Fruit fly (Drosophila melanogaster) whole organism, embryonic: Measurements from ENCODE around the gene Pex7.

ENCODE experiments used
- Atf3 ChIP-seq: fragments of 200-800 bp; sonication (Bioruptor generic); optimal IDR thresholded peaks from 3 replicates; lab custom pipeline; 2016; ENCODE audit warnings: missing biosample characterization, missing genetic modification characterization
- Atf6 ChIP-seq: fragments of 200-800 bp; sonication (Bioruptor generic); IDR thresholded peaks from 2 replicates; pipeline ENCODE4 v1.3.6; 2022; ENCODE audit warnings: missing biosample characterization, missing genetic modification characterization
- C15 ChIP-seq: fragments of 200-800 bp; sonication (Bioruptor generic); IDR thresholded peaks from 3 replicates; pipeline ENCODE4 v1.3.6; 2022; ENCODE audit warnings: missing biosample characterization, missing genetic modification characterization
- CG10209 ChIP-seq: fragments of 200-800 bp; sonication (Bioruptor generic); optimal IDR thresholded peaks from 3 replicates; lab custom pipeline; 2017; ENCODE audit warnings: missing biosample characterization, mild to moderate bottlenecking, missing genetic modification characterization, missing genetic modification reagents
- CG10274 ChIP-seq: fragments of 200-800 bp; sonication (Bioruptor generic); optimal IDR thresholded peaks from 3 replicates; lab custom pipeline; 2017; ENCODE audit warnings: missing biosample characterization, mild to moderate bottlenecking, missing genetic modification characterization
- CG10462 ChIP-seq: fragments of 200-800 bp; sonication (Bioruptor generic); optimal IDR thresholded peaks from 2 replicates; lab custom pipeline; 2016; ENCODE audit warnings: missing biosample characterization, missing genetic modification characterization
- CG10543 ChIP-seq: fragments of 200-800 bp; sonication (Bioruptor generic); optimal IDR thresholded peaks from 3 replicates; lab custom pipeline; 2017; ENCODE audit warnings: missing biosample characterization, mild to moderate bottlenecking, missing genetic modification characterization, moderate library complexity
- CG12236 ChIP-seq: fragments of 200-800 bp; sonication (Bioruptor generic); optimal IDR thresholded peaks from 2 replicates; lab custom pipeline; 2016; ENCODE audit warnings: missing biosample characterization, missing genetic modification characterization
- CG14667 ChIP-seq: fragments of 200-800 bp; sonication (Bioruptor generic); IDR thresholded peaks from 2 replicates; pipeline ENCODE4 v1.3.6; 2022; ENCODE audit warnings: missing biosample characterization, missing genetic modification characterization
- CG15601 ChIP-seq: fragments of 200-800 bp; sonication (Bioruptor generic); optimal IDR thresholded peaks from 3 replicates; lab custom pipeline; 2019; ENCODE audit warnings: missing biosample characterization, mild to moderate bottlenecking, missing genetic modification characterization, moderate library complexity
- CG1603 ChIP-seq: fragments of 200-800 bp; sonication (Bioruptor generic); optimal IDR thresholded peaks from 2 replicates; lab custom pipeline; 2019; ENCODE audit warnings: missing biosample characterization, mild to moderate bottlenecking, missing genetic modification characterization, moderate library complexity
- CG3281 ChIP-seq: fragments of 200-800 bp; sonication (Bioruptor generic); optimal IDR thresholded peaks from 3 replicates; lab custom pipeline; 2017; ENCODE audit warnings: missing biosample characterization, mild to moderate bottlenecking, missing genetic modification characterization
- CG3726 ChIP-seq: fragments of 200-800 bp; sonication (Bioruptor generic); IDR thresholded peaks from 3 replicates; pipeline ENCODE4, ENCODE4 v1.3.6; 2022; ENCODE audit warnings: missing biosample characterization, missing genetic modification characterization
- CG3847 ChIP-seq: fragments of 200-800 bp; sonication (Bioruptor generic); IDR thresholded peaks from 2 replicates; pipeline ENCODE4 v1.3.6; 2022; ENCODE audit warnings: missing biosample characterization, missing genetic modification characterization
- CG4854 ChIP-seq: fragments of 200-800 bp; sonication (Bioruptor generic); optimal IDR thresholded peaks from 2 replicates; lab custom pipeline; 2016; ENCODE audit warnings: missing biosample characterization, missing genetic modification characterization, inconsistent platforms
- CG9817 ChIP-seq: fragments of 200-800 bp; sonication (Bioruptor generic); optimal IDR thresholded peaks from 2 replicates; lab custom pipeline; 2018; ENCODE audit warnings: missing biosample characterization, mild to moderate bottlenecking, missing genetic modification characterization, moderate library complexity
- Dip3 ChIP-seq: fragments of 200-800 bp; sonication (Bioruptor generic); optimal IDR thresholded peaks from 3 replicates; lab custom pipeline; 2016; ENCODE audit warnings: missing biosample characterization, missing genetic modification characterization
- E2f2 ChIP-seq: fragments of 200-800 bp; sonication (Bioruptor generic); IDR thresholded peaks from 2 replicates; pipeline ENCODE4 v1.3.6; 2022; ENCODE audit warnings: missing biosample characterization, missing genetic modification characterization
- Lhr ChIP-seq: fragments of 200-800 bp; sonication (Bioruptor generic); optimal IDR thresholded peaks from 3 replicates; lab custom pipeline; 2017; ENCODE audit warnings: mild to moderate bottlenecking, missing biosample characterization, missing genetic modification reagents, missing genetic modification characterization
- Myb ChIP-seq: fragments of 200-800 bp; sonication (Bioruptor generic); optimal IDR thresholded peaks from 2 replicates; lab custom pipeline; 2016; ENCODE audit warnings: missing biosample characterization, missing genetic modification characterization
- NC2β ChIP-seq: fragments of 200-800 bp; sonication (Bioruptor generic); optimal IDR thresholded peaks from 2 replicates; lab custom pipeline; 2016; ENCODE audit warnings: missing biosample characterization, missing genetic modification characterization
- NK7.1 ChIP-seq: fragments of 200-800 bp; sonication (Bioruptor generic); optimal IDR thresholded peaks from 3 replicates; lab custom pipeline; 2016; ENCODE audit warnings: missing biosample characterization, missing genetic modification characterization
- Neu2 ChIP-seq: fragments of 200-800 bp; sonication (Bioruptor generic); optimal IDR thresholded peaks from 3 replicates; lab custom pipeline; 2016; ENCODE audit warnings: missing biosample characterization, missing genetic modification characterization, borderline replicate concordance
- Nf-YA ChIP-seq: fragments of 200-800 bp; sonication (Bioruptor generic); IDR thresholded peaks from 2 replicates; pipeline ENCODE4 v1.3.6; 2022; ENCODE audit warnings: missing biosample characterization, missing genetic modification characterization
- Ptx1 ChIP-seq: fragments of 200-800 bp; sonication (Bioruptor generic); IDR thresholded peaks from 2 replicates; pipeline ENCODE4 v1.3.6; 2022; ENCODE audit warnings: missing biosample characterization, missing genetic modification characterization
- Sin3A ChIP-seq: fragments of >200 bp; optimal IDR thresholded peaks from 2 replicates; lab custom pipeline; 2018
- Sry-δ ChIP-seq: fragments of 200-800 bp; sonication (Bioruptor generic); optimal IDR thresholded peaks from 2 replicates; lab custom pipeline; 2016; ENCODE audit warnings: missing biosample characterization, missing genetic modification characterization
- ac ChIP-seq: fragments of 200-800 bp; sonication (Bioruptor generic); optimal IDR thresholded peaks from 3 replicates; lab custom pipeline; 2017; ENCODE audit warnings: missing biosample characterization, mild to moderate bottlenecking, missing genetic modification characterization
- aop ChIP-seq: fragments of 200-800 bp; sonication (Bioruptor generic); IDR thresholded peaks from 2 replicates; pipeline ENCODE4 v1.3.6; 2022; ENCODE audit warnings: missing biosample characterization, missing genetic modification characterization
- ase ChIP-seq: fragments of 200-800 bp; sonication (Bioruptor generic); IDR thresholded peaks from 3 replicates; pipeline ENCODE4 v1.3.6; 2022; ENCODE audit warnings: missing biosample characterization, missing genetic modification characterization
- bcd ChIP-seq: fragments of 200-800 bp; sonication (Bioruptor generic); optimal IDR thresholded peaks from 2 replicates; lab custom pipeline; 2017; ENCODE audit warnings: missing biosample characterization, mild to moderate bottlenecking, missing genetic modification characterization
- bowl ChIP-seq: fragments of 200-800 bp; sonication (Bioruptor generic); IDR thresholded peaks from 2 replicates; pipeline ENCODE4 v1.3.6; 2022; ENCODE audit warnings: missing biosample characterization, missing genetic modification characterization
- crol ChIP-seq: fragments of 200-800 bp; sonication (Bioruptor generic); IDR thresholded peaks from 2 replicates; pipeline ENCODE4 v1.3.6; 2022; ENCODE audit warnings: missing biosample characterization, missing genetic modification characterization
- ewg ChIP-seq: fragments of 200-800 bp; sonication (Bioruptor generic); optimal IDR thresholded peaks from 3 replicates; lab custom pipeline; 2017; ENCODE audit warnings: mild to moderate bottlenecking, missing biosample characterization, missing genetic modification reagents, missing genetic modification characterization
- eyg ChIP-seq: fragments of 200-800 bp; sonication (Bioruptor generic); optimal IDR thresholded peaks from 3 replicates; lab custom pipeline; 2016; ENCODE audit warnings: missing biosample characterization, missing genetic modification characterization
- lilli ChIP-seq: fragments of 200-800 bp; sonication (Bioruptor generic); optimal IDR thresholded peaks from 3 replicates; lab custom pipeline; 2016; ENCODE audit warnings: missing biosample characterization, missing genetic modification characterization
- lola ChIP-seq, 3 experiments: fragments of >200 bp in 2 of 3; fragments of 200-800 bp in 1 of 3; sonication (Bioruptor generic) in 1 of 3; optimal IDR thresholded peaks; 2 replicates each; lab custom pipeline; 2017 to 2019; ENCODE audit warnings: missing biosample characterization in 3 of 3, missing genetic modification characterization in 3 of 3, mild to moderate bottlenecking in 1 of 3, moderate library complexity in 1 of 3
- luna ChIP-seq: fragments of 200-800 bp; sonication (Bioruptor generic); optimal IDR thresholded peaks from 2 replicates; lab custom pipeline; 2016; ENCODE audit warnings: missing biosample characterization, missing genetic modification characterization
- mld ChIP-seq: fragments of 200-800 bp; sonication (Bioruptor generic); IDR thresholded peaks from 3 replicates; pipeline ENCODE4 v1.3.6; 2022; ENCODE audit warnings: missing biosample characterization, missing genetic modification characterization; ENCODE audit not compliant: partially characterized antibody
- prd ChIP-seq, 3 experiments: fragments of >200 bp in 2 of 3; fragments of 200-800 bp in 1 of 3; sonication (Bioruptor generic) in 1 of 3; optimal IDR thresholded peaks in 2 of 3; IDR thresholded peaks in 1 of 3; 2 replicates in 2 of 3; 3 replicates in 1 of 3; pipeline versions ENCODE4 v1.3.6 to Lab custom; 2017 to 2022; ENCODE audit warnings: missing biosample characterization in 1 of 3, missing genetic modification characterization in 1 of 3
- run ChIP-seq: fragments of 200-800 bp; sonication (Bioruptor generic); optimal IDR thresholded peaks from 3 replicates; lab custom pipeline; 2018; ENCODE audit warnings: missing biosample characterization, mild to moderate bottlenecking, missing genetic modification characterization
- scrt ChIP-seq: fragments of 200-800 bp; sonication (Bioruptor generic); optimal IDR thresholded peaks from 2 replicates; lab custom pipeline; 2018; ENCODE audit warnings: missing biosample characterization, mild to moderate bottlenecking, missing genetic modification characterization, moderate library complexity
- slp2 ChIP-seq: fragments of 200-800 bp; sonication (Bioruptor generic); optimal IDR thresholded peaks from 2 replicates; lab custom pipeline; 2016; ENCODE audit warnings: missing biosample characterization, missing genetic modification characterization
- sna ChIP-seq: fragments of 200-800 bp; sonication (Bioruptor generic); IDR thresholded peaks from 2 replicates; pipeline ENCODE4 v1.3.6; 2022; ENCODE audit warnings: missing biosample characterization, missing genetic modification characterization; ENCODE audit not compliant: partially characterized antibody
- stc ChIP-seq: fragments of 200-800 bp; sonication (Bioruptor generic); IDR thresholded peaks from 2 replicates; pipeline ENCODE4 v1.3.6; 2022; ENCODE audit warnings: missing biosample characterization, missing genetic modification characterization
- tll ChIP-seq, 2 experiments: fragments of 200-800 bp in 1 of 2; fragments of >200 bp in 1 of 2; sonication (Bioruptor generic) in 1 of 2; optimal IDR thresholded peaks; 2 replicates each; lab custom pipeline; 2017 to 2019; ENCODE audit warnings: missing biosample characterization in 2 of 2, missing genetic modification characterization in 2 of 2, mild to moderate bottlenecking in 1 of 2, moderate library complexity in 1 of 2
- twi ChIP-seq: fragments of 200-800 bp; optimal IDR thresholded peaks from 2 replicates; lab custom pipeline; 2019; ENCODE audit warnings: missing biosample characterization, mild to moderate bottlenecking, missing genetic modification characterization, moderate library complexity
- usp ChIP-seq: fragments of >200 bp; optimal IDR thresholded peaks from 2 replicates; lab custom pipeline; 2017; ENCODE audit warnings: missing biosample characterization, missing genetic modification characterization
- zf30C ChIP-seq: fragments of 200-800 bp; sonication (Bioruptor generic); optimal IDR thresholded peaks from 3 replicates; lab custom pipeline; 2018; ENCODE audit warnings: missing biosample characterization, mild to moderate bottlenecking, missing genetic modification characterization

Gene Pex7

DNA sequence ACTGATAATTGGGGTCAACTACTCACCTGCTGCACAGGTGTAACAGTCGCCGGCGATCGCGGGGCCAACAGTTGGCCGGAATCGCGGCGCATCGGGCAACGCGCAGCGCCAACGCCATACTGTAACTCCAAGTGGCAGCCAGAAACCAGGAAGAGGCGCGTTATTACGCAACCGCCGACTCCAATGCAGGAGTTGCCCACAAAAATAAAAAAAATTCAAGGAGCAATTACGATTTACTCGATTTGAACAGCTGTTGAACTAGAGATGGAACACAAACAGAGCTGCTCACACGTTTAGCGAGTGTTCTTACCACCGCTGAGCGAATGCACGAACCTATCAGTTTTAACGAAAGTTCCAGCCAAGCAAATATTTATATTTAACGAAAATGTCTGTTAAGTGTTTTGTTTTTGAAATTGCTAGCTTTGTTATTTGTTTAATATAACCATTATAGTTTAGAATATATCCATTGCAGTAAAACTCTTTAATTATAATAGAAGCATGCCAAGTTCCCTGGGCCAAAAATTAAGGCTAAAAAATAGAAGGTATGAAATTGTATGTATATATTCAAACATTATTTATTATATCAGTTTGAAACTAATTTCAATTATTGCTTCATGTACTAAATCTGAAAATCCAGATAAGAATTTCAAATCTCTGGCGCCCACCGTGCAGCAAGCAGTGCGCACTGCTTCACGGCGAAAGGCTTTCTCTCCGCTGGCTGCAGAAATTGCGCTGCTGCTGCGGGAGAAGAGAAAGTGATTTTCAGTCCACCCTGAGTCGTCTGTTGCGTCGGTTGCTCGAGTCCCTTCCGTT lies 42.9 kb upstream of the Pex7 start, which contains the start of the genes CG5989 and CG6282:
CG5989 (minus strand) TSS at position 270 of the 813 bp plus-strand sequence.
CG6282 (plus strand) TSS at position 778 of the 813 bp plus-strand sequence.
- peak; percentile 28 for TF ChIP-seq CG10209 (GFP tag; lab: Kevin White, UChicago)
- TF ChIP-seq Atf6 (GFP tag; lab: Robert Waterston, UW) = peak; percentile 58; the same call in 1 of the 2 replicates
- TF ChIP-seq Ptx1 = 0 out of 2 replicates have a peak, but pooled peaks have one; percentile 12
- TF ChIP-seq Nf-YA (GFP tag; lab: Robert Waterston, UW) = no peak
- no peak for TF ChIP-seq CG10274 (GFP tag; lab: Kevin White, UChicago)
- TF ChIP-seq CG1603 (tag; lab: Kevin White, UChicago) = peak; percentile 59
- TF ChIP-seq CG3847 (GFP tag; lab: Robert Waterston, UW) = 0 out of 2 replicates have a peak, but pooled peaks have one; percentile 26
- TF ChIP-seq lola (GFP tag; optimal IDR thresholded peaks at IDR 0.05; lab: Kevin White, UChicago) = peak in 1 of 3 experiments; percentile 25
- no peak for TF ChIP-seq C15 (GFP tag; lab: Robert Waterston, UW)
- no peak for TF ChIP-seq prd (optimal IDR thresholded peaks at IDR 0.05; lab: Kevin White, UChicago)
- TF ChIP-seq prd (GFP tag; IDR thresholded peaks at IDR 0.05; lab: Robert Waterston, UW) = 0 out of 3 replicates have a peak, but pooled peaks have one; percentile 35
- peak; percentile 49 for TF ChIP-seq Sin3A (lab: Kevin White, UChicago)
- TF ChIP-seq CG9817 = peak; percentile 7
- TF ChIP-seq CG3726 (GFP tag; lab: Robert Waterston, UW) = no peak
- TF ChIP-seq Sry-δ = peak; percentile 93
- TF ChIP-seq ase = 0 out of 3 replicates have a peak, but pooled peaks have one; percentile 14
- TF ChIP-seq bcd (GFP tag; lab: Kevin White, UChicago) = peak; percentile 57
- TF ChIP-seq mld (GFP tag; lab: Robert Waterston, UW) = no peak
- peak; percentile 70 for TF ChIP-seq E2f2 (GFP tag; lab: Robert Waterston, UW)
- peak; percentile 32 for TF ChIP-seq Dip3 (GFP tag; lab: Kevin White, UChicago)
- TF ChIP-seq zf30C (GFP tag; lab: Kevin White, UChicago) = no peak
- TF ChIP-seq aop (GFP tag; lab: Robert Waterston, UW) = no peak
- TF ChIP-seq Lhr = peak; percentile 73
- TF ChIP-seq CG15601 (tag; lab: Kevin White, UChicago) = peak; percentile 36
- no peak for TF ChIP-seq Neu2 (GFP tag; lab: Kevin White, UChicago)
- TF ChIP-seq slp2 (GFP tag; lab: Kevin White, UChicago) = no peak
- TF ChIP-seq eyg = no peak
- no peak for TF ChIP-seq usp (GFP tag; lab: Kevin White, UChicago)
- peak; percentile 38 for TF ChIP-seq CG10462 (GFP tag; lab: Kevin White, UChicago)
- TF ChIP-seq ewg (GFP tag; lab: Kevin White, UChicago) = peak; percentile 36
- no peak for TF ChIP-seq stc
- no peak for TF ChIP-seq CG4854
- no peak for TF ChIP-seq bowl (GFP tag; lab: Robert Waterston, UW)
- no peak for TF ChIP-seq tll (GFP tag; optimal IDR thresholded peaks at IDR 0.05; lab: Kevin White, UChicago)
- no peak for TF ChIP-seq ac (GFP tag; lab: Kevin White, UChicago)
- no peak for TF ChIP-seq scrt (GFP tag; lab: Kevin White, UChicago)
- no peak for TF ChIP-seq Atf3 (GFP tag; lab: Kevin White, UChicago)
- no peak for TF ChIP-seq NK7.1
- TF ChIP-seq CG3281 = no peak
- no peak for TF ChIP-seq crol (GFP tag; lab: Robert Waterston, UW)
- TF ChIP-seq NC2β = no peak
- TF ChIP-seq twi (tag; lab: Kevin White, UChicago) = no peak
- TF ChIP-seq Myb (GFP tag; lab: Kevin White, UChicago) = peak; percentile 71
- TF ChIP-seq CG14667 (GFP tag; lab: Robert Waterston, UW) = no peak
- no peak for TF ChIP-seq luna (GFP tag; lab: Kevin White, UChicago)
- TF ChIP-seq CG10543 (GFP tag; lab: Kevin White, UChicago) = no peak
- peak; percentile 54 for TF ChIP-seq lilli
- TF ChIP-seq CG12236 (GFP tag; lab: Kevin White, UChicago) = no peak
- TF ChIP-seq sna (GFP tag; lab: Robert Waterston, UW) = no peak; the same call in 1 of the 2 replicates
- no peak for TF ChIP-seq run (tag; lab: Kevin White, UChicago)
